Worm (Caenorhabditis elegans) whole organism, young adult: Measurements from ENCODE around the gene math-14.
A peak's percentile ranks its signal among the peaks of the same experiment; 100 is the strongest.

Experiments used
- F22D6.2 ChIP-seq: sonication (generic microtip); optimal IDR thresholded peaks from 2 replicates; lab custom pipeline; 2016; ENCODE audit warnings: mild to moderate bottlenecking, missing genetic modification characterization, missing compliant biosample characterization
- F37B4.10 ChIP-seq: fragments of 200-800 bp; sonication (Bioruptor generic); IDR thresholded peaks from 2 replicates; pipeline ENCODE4 v1.3.6; 2022; ENCODE audit warnings: missing genetic modification characterization, missing compliant biosample characterization
- T07F8.4 ChIP-seq: sonication (generic microtip); optimal IDR thresholded peaks from 2 replicates; lab custom pipeline; 2016; ENCODE audit warnings: mild to moderate bottlenecking, missing genetic modification characterization, moderate library complexity, missing compliant biosample characterization
- Y53G8AR.9 ChIP-seq: fragments of 200-800 bp; sonication (Bioruptor generic); conservative IDR thresholded peaks from 2 replicates; pipeline ENCODE4 v1.3.6; 2022; ENCODE audit warnings: missing genetic modification reagents, missing genetic modification characterization, missing compliant biosample characterization
- Y56A3A.18 ChIP-seq: fragments of 200-800 bp; sonication (Bioruptor generic); IDR thresholded peaks from 2 replicates; pipeline ENCODE4 v1.3.6; 2022; ENCODE audit warnings: missing genetic modification reagents, missing genetic modification characterization, missing compliant biosample characterization
- Y67H2A.10 ChIP-seq: fragments of 200-800 bp; sonication (Bioruptor generic); conservative IDR thresholded peaks from 2 replicates; pipeline ENCODE4 v1.3.6; 2022; ENCODE audit warnings: missing genetic modification reagents, missing genetic modification characterization, missing compliant biosample characterization
- Y95B8A.8 ChIP-seq: fragments of 200-800 bp; sonication (Bioruptor generic); IDR thresholded peaks from 2 replicates; pipeline ENCODE4 v1.3.6; 2022; ENCODE audit warnings: missing genetic modification reagents, missing genetic modification characterization, missing compliant biosample characterization
- ama-1 ChIP-seq, 3 experiments: fragments of 150-350 bp in 1 of 3; sonication (generic microtip) in 2 of 3; optimal IDR thresholded peaks; 2 replicates each; lab custom pipeline; 2014 to 2018; ENCODE audit warnings: missing biosample characterization in 2 of 3, missing genetic modification characterization in 2 of 3, missing genetic modification reagents in 2 of 3
- aptf-2 ChIP-seq: fragments of 200-800 bp; sonication (Bioruptor generic); conservative IDR thresholded peaks from 2 replicates; pipeline ENCODE4 v1.3.6; 2022; ENCODE audit warnings: missing genetic modification reagents, missing genetic modification characterization, missing compliant biosample characterization
- atf-7 ChIP-seq: sonication (generic microtip); optimal IDR thresholded peaks from 2 replicates; lab custom pipeline; 2017; ENCODE audit warnings: mild to moderate bottlenecking, missing genetic modification characterization, missing compliant biosample characterization
- athp-1 ChIP-seq: sonication (generic microtip); optimal IDR thresholded peaks from 2 replicates; lab custom pipeline; 2017; ENCODE audit warnings: mild to moderate bottlenecking, missing genetic modification characterization, missing compliant biosample characterization
- attf-3 ChIP-seq: fragments of 200-800 bp; sonication (Bioruptor generic); conservative IDR thresholded peaks from 2 replicates; pipeline ENCODE4 v1.3.6; 2022; ENCODE audit warnings: missing genetic modification reagents, missing genetic modification characterization, missing compliant biosample characterization
- ceh-100 ChIP-seq: fragments of 200-800 bp; sonication (Bioruptor generic); IDR thresholded peaks from 2 replicates; pipeline ENCODE4 v1.3.6; 2022; ENCODE audit warnings: missing genetic modification reagents, missing genetic modification characterization, missing compliant biosample characterization
- ceh-58 ChIP-seq: fragments of 200-800 bp; sonication (Bioruptor generic); IDR thresholded peaks from 2 replicates; pipeline ENCODE4 v1.3.6; 2022; ENCODE audit warnings: missing genetic modification characterization, missing compliant biosample characterization
- ceh-79 ChIP-seq: sonication (generic microtip); optimal IDR thresholded peaks from 2 replicates; lab custom pipeline; 2017; ENCODE audit warnings: mild to moderate bottlenecking, missing genetic modification characterization, missing compliant biosample characterization
- ceh-91 ChIP-seq: fragments of 200-800 bp; sonication (Bioruptor generic); IDR thresholded peaks from 2 replicates; pipeline ENCODE4 v1.3.6; 2022; ENCODE audit warnings: missing genetic modification reagents, missing genetic modification characterization, missing compliant biosample characterization
- die-1 ChIP-seq: sonication (generic microtip); optimal IDR thresholded peaks from 2 replicates; lab custom pipeline; 2016; ENCODE audit warnings: missing genotype, mild to moderate bottlenecking, missing genetic modification characterization, missing compliant biosample characterization
- dox-1 ChIP-seq: fragments of 200-800 bp; sonication (Bioruptor generic); IDR thresholded peaks from 2 replicates; pipeline ENCODE4 v1.3.6; 2022; ENCODE audit warnings: missing genetic modification reagents, missing genetic modification characterization, missing compliant biosample characterization
- dpl-1 ChIP-seq: fragments of 150-350 bp; optimal IDR thresholded peaks from 2 replicates; lab custom pipeline; 2014; ENCODE audit warnings: missing biosample characterization, missing genetic modification reagents, missing genetic modification characterization
- efl-1 ChIP-seq: fragments of 150-350 bp; optimal IDR thresholded peaks from 2 replicates; lab custom pipeline; 2014; ENCODE audit warnings: missing biosample characterization, missing genetic modification reagents, missing genetic modification characterization
- egrh-3 ChIP-seq: fragments of 200-800 bp; sonication (Bioruptor generic); IDR thresholded peaks from 2 replicates; pipeline ENCODE4 v1.3.6; 2022; ENCODE audit warnings: missing genetic modification reagents, missing genetic modification characterization, missing compliant biosample characterization
- hlh-12 ChIP-seq: sonication (generic microtip); optimal IDR thresholded peaks from 2 replicates; lab custom pipeline; 2016; ENCODE audit warnings: missing genetic modification characterization, missing compliant biosample characterization
- hmg-1.2 ChIP-seq: fragments of 200-800 bp; sonication (Bioruptor generic); IDR thresholded peaks from 2 replicates; pipeline ENCODE4 v1.3.6; 2022; ENCODE audit warnings: missing genetic modification reagents, missing genetic modification characterization, missing compliant biosample characterization
- hmg-20 ChIP-seq: fragments of 200-800 bp; sonication (Bioruptor generic); IDR thresholded peaks from 2 replicates; pipeline ENCODE4 v1.3.6; 2022; ENCODE audit warnings: missing genetic modification reagents, missing genetic modification characterization, missing compliant biosample characterization
- hsf-1 ChIP-seq: fragments of 200-800 bp; sonication (Bioruptor generic); IDR thresholded peaks from 2 replicates; pipeline ENCODE4 v1.3.6; 2022; ENCODE audit warnings: missing genetic modification reagents, missing genetic modification characterization, missing compliant biosample characterization
- let-607 ChIP-seq, 2 experiments: fragments of 200-800 bp in 1 of 2; sonication (Bioruptor generic) in 1 of 2; sonication (generic microtip) in 1 of 2; optimal IDR thresholded peaks; 2 replicates each; lab custom pipeline; 2016 to 2018; ENCODE audit warnings: mild to moderate bottlenecking in 2 of 2, missing compliant biosample characterization in 2 of 2, missing genetic modification characterization in 2 of 2, moderate library complexity in 2 of 2, missing genotype in 1 of 2
- lin-35 ChIP-seq, 3 experiments: fragments of 150-350 bp in 2 of 3; sonication (generic microtip) in 1 of 3; optimal IDR thresholded peaks; 2 replicates each; lab custom pipeline; 2014 to 2018; ENCODE audit warnings: missing biosample characterization in 3 of 3, missing genetic modification characterization in 3 of 3, missing genetic modification reagents in 3 of 3
- lin-40 ChIP-seq: sonication (generic microtip); optimal IDR thresholded peaks from 2 replicates; lab custom pipeline; 2016; ENCODE audit warnings: missing genetic modification characterization, mild to moderate bottlenecking, missing compliant biosample characterization, missing genotype, missing genetic modification reagents
- lin-54 ChIP-seq: fragments of 200-800 bp; sonication (Bioruptor generic); optimal IDR thresholded peaks from 2 replicates; lab custom pipeline; 2018; ENCODE audit warnings: mild to moderate bottlenecking, missing genetic modification characterization, missing compliant biosample characterization
- lsl-1 ChIP-seq: fragments of 200-800 bp; sonication (Bioruptor generic); optimal IDR thresholded peaks from 2 replicates; lab custom pipeline; 2018; ENCODE audit warnings: mild to moderate bottlenecking, missing genetic modification characterization, moderate library complexity, missing compliant biosample characterization
- lsy-27 ChIP-seq: sonication (generic microtip); optimal IDR thresholded peaks from 2 replicates; lab custom pipeline; 2017; ENCODE audit warnings: missing genetic modification characterization, mild to moderate bottlenecking, missing compliant biosample characterization, antibody characterized with exemption, missing genotype, borderline replicate concordance; ENCODE audit not compliant: insufficient read depth
- madf-10 ChIP-seq: sonication (generic microtip); optimal IDR thresholded peaks from 2 replicates; lab custom pipeline; 2016; ENCODE audit warnings: mild to moderate bottlenecking, missing genetic modification characterization, missing compliant biosample characterization
- madf-3 ChIP-seq: fragments of 200-800 bp; sonication (Bioruptor generic); IDR thresholded peaks from 2 replicates; pipeline ENCODE4 v1.3.6; 2022; ENCODE audit warnings: missing genetic modification reagents, missing genetic modification characterization, missing compliant biosample characterization
- mxl-1 ChIP-seq: sonication (generic microtip); optimal IDR thresholded peaks from 2 replicates; lab custom pipeline; 2016; ENCODE audit warnings: missing genetic modification characterization, missing compliant biosample characterization
- nfyb-1 ChIP-seq: fragments of 200-800 bp; sonication (Bioruptor generic); IDR thresholded peaks from 2 replicates; pipeline ENCODE4 v1.3.6; 2022; ENCODE audit warnings: missing genetic modification reagents, missing genetic modification characterization, missing compliant biosample characterization
- nhr-120 ChIP-seq: fragments of 200-800 bp; sonication (Bioruptor generic); IDR thresholded peaks from 2 replicates; pipeline ENCODE4 v1.3.6; 2022; ENCODE audit warnings: missing genetic modification characterization, missing compliant biosample characterization
- nhr-80 ChIP-seq: sonication (generic microtip); optimal IDR thresholded peaks from 2 replicates; lab custom pipeline; 2016; ENCODE audit warnings: missing genetic modification characterization, missing compliant biosample characterization
- nhr-90 ChIP-seq: sonication (generic microtip); optimal IDR thresholded peaks from 2 replicates; lab custom pipeline; 2016; ENCODE audit warnings: missing genotype, mild to moderate bottlenecking, missing genetic modification characterization, missing compliant biosample characterization
- pha-4 ChIP-seq: fragments of 150-350 bp; sonication (generic microtip); optimal IDR thresholded peaks from 2 replicates; lab custom pipeline; 2014; ENCODE audit warnings: missing biosample characterization, missing genetic modification reagents, missing genetic modification characterization
- rpc-1 ChIP-seq, 2 experiments: fragments of 150-350 bp in 1 of 2; sonication (generic microtip) in 1 of 2; optimal IDR thresholded peaks; 2 replicates each; lab custom pipeline; 2014 to 2018; ENCODE audit warnings: missing biosample characterization in 1 of 2, missing genetic modification characterization in 1 of 2, missing genetic modification reagents in 1 of 2, missing genotype in 1 of 2
- sea-2 ChIP-seq: fragments of 200-800 bp; sonication (Bioruptor generic); IDR thresholded peaks from 2 replicates; pipeline ENCODE4 v1.3.6; 2022; ENCODE audit warnings: missing genetic modification characterization, missing compliant biosample characterization
- unc-62 ChIP-seq: fragments of 150-350 bp; optimal IDR thresholded peaks from 2 replicates; lab custom pipeline; 2014; ENCODE audit warnings: missing biosample characterization, missing genetic modification reagents, missing genetic modification characterization
- zfh-2 ChIP-seq: fragments of 200-800 bp; sonication (Bioruptor generic); conservative IDR thresholded peaks from 2 replicates; pipeline ENCODE4 v1.3.6; 2022; ENCODE audit warnings: missing genetic modification reagents, missing genetic modification characterization, missing compliant biosample characterization
- ztf-22 ChIP-seq: fragments of 200-800 bp; sonication (Bioruptor generic); optimal IDR thresholded peaks from 2 replicates; lab custom pipeline; 2018; ENCODE audit warnings: mild to moderate bottlenecking, missing genetic modification characterization, moderate library complexity, missing compliant biosample characterization
- ztf-25 ChIP-seq: fragments of 200-800 bp; sonication (Bioruptor generic); IDR thresholded peaks from 2 replicates; pipeline ENCODE4 v1.3.6; 2022; ENCODE audit warnings: missing genetic modification reagents, missing genetic modification characterization, missing compliant biosample characterization
- ztf-26 ChIP-seq: sonication (generic microtip); optimal IDR thresholded peaks from 2 replicates; lab custom pipeline; 2017; ENCODE audit warnings: missing genetic modification characterization, missing compliant biosample characterization

The math-14 gene

ce11 chrII:1850299-1850698 is 18.9 kb upstream of the math-14 start, which contains the start of gene fbxb-96 (continued):
- TF ChIP-seq attf-3 (GFP tag; lab: Robert Waterston, UW) (no peak), egrh-3 (no peak), ceh-79 (tag; lab: Kevin White, UChicago) (no peak)

DNA sequence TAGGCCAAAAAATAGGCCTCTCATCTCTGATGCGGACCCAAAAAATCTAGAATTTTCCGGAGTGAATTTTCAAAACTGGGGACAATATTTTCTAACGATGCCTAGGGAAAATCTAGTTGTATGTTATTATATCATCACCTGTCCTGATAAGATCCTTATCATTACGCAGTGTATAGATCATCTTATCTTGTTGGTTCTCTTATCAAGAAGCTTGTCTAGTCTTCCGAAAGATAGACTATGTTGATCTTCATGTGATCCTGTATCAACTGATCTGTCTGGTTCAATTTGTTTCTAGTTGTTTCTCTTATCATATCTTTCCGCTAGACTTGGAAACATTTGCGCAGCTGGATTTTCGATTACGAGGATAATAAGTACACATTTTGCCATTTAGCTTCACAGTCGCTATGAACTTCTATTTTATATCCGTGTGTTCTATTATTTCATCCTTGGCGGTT is 18.4 kb upstream of the math-14 start, which contains the start of gene C52E2.3:
Gene C52E2.3, plus strand, starts transcription at position 405 of the 455 bp plus-strand sequence.
- TF ChIP-seq Y56A3A.18 (GFP tag; lab: Robert Waterston, UW), result no peak
- TF ChIP-seq unc-62, result no peak
- no peak for TF ChIP-seq nhr-90
- no peak for TF ChIP-seq F37B4.10
- no peak for TF ChIP-seq Y67H2A.10
- TF ChIP-seq sea-2 (GFP tag; lab: Robert Waterston, UW), result no peak
- no peak for TF ChIP-seq madf-10 (tag; lab: Kevin White, UChicago)
- no peak for TF ChIP-seq efl-1 (GFP tag; lab: Kevin White, UChicago)
- TF ChIP-seq, all 124 proteins: peak for 0

ce11 chrII:1851716-1852115 is 17.5 kb upstream of the math-14 start:
- no peak for TF ChIP-seq let-607 (tag; optimal IDR thresholded peaks at IDR 0.05; lab: Kevin White, UChicago)
- no peak for TF ChIP-seq F22D6.2 (tag; lab: Kevin White, UChicago)
- no peak for TF ChIP-seq ceh-58 (GFP tag; lab: Robert Waterston, UW)
- TF ChIP-seq ztf-22, result peak; percentile 82
- no peak for TF ChIP-seq rpc-1 (optimal IDR thresholded peaks at IDR 0.05; lab: Kevin White, UChicago)
- no peak for TF ChIP-seq rpc-1 (tag; optimal IDR thresholded peaks at IDR 0.05; lab: Kevin White, UChicago)
- no peak for TF ChIP-seq ceh-91 (GFP tag; lab: Robert Waterston, UW)
- TF ChIP-seq lsy-27, result no peak
- TF ChIP-seq Y53G8AR.9 (GFP tag; lab: Robert Waterston, UW), result no peak
- no peak for TF ChIP-seq dpl-1 (GFP tag; lab: Kevin White, UChicago)
- no peak for TF ChIP-seq hmg-20 (GFP tag; lab: Robert Waterston, UW)
- TF ChIP-seq mxl-1 (tag; lab: Kevin White, UChicago), result no peak
- TF ChIP-seq ama-1 (optimal IDR thresholded peaks at IDR 0.05; lab: Kevin White, UChicago), result no peak
- TF ChIP-seq ama-1 (GFP tag; optimal IDR thresholded peaks at IDR 0.05; lab: Kevin White, UChicago), result no peak
- no peak for TF ChIP-seq lsl-1 (GFP tag; lab: Kevin White, UChicago)
- no peak for TF ChIP-seq lin-40 (tag; lab: Kevin White, UChicago)
- TF ChIP-seq aptf-2 (GFP tag; lab: Robert Waterston, UW), result no peak
- TF ChIP-seq nhr-120 (GFP tag; lab: Robert Waterston, UW), result no peak
- TF ChIP-seq hsf-1 (GFP tag; lab: Robert Waterston, UW), result no peak
- no peak for TF ChIP-seq T07F8.4
- no peak for TF ChIP-seq pha-4
- TF ChIP-seq Y95B8A.8 (GFP tag; lab: Robert Waterston, UW), result no peak
- TF ChIP-seq die-1 (tag; lab: Kevin White, UChicago), result no peak
- no peak for TF ChIP-seq athp-1 (tag; lab: Kevin White, UChicago)
- TF ChIP-seq ztf-25 (GFP tag; lab: Robert Waterston, UW), result no peak
- TF ChIP-seq atf-7, result peak; percentile 56
- TF ChIP-seq nfyb-1 (GFP tag; lab: Robert Waterston, UW), result peak; percentile 45; the same call in 1 of the 2 replicates
- peak; percentile 91 for TF ChIP-seq nhr-80
- no peak for TF ChIP-seq lin-35 (GFP tag; optimal IDR thresholded peaks at IDR 0.05; lab: Kevin White, UChicago)
- no peak for TF ChIP-seq ceh-100 (GFP tag; lab: Robert Waterston, UW)
- TF ChIP-seq hlh-12, result no peak
- no peak for TF ChIP-seq zfh-2
- TF ChIP-seq madf-3 (GFP tag; lab: Robert Waterston, UW), result no peak
- TF ChIP-seq nhr-90, result no peak
- no peak for TF ChIP-seq egrh-3
- no peak for TF ChIP-seq hmg-1.2
- TF ChIP-seq lin-54 (GFP tag; lab: Kevin White, UChicago), result no peak
- peak; percentile 73 for TF ChIP-seq dox-1 (GFP tag; lab: Robert Waterston, UW)
- peak; percentile 7 for TF ChIP-seq ztf-26
